Worm (Caenorhabditis elegans): ENCODE data around the gene fat-4.

ce11 chrIV:9770798-9771197 is 28.4 kb upstream of the fat-4 start:
- TF ChIP-seq daf-12 (tag; optimal IDR thresholded peaks at IDR 0.05) (no peak), nhr-25 (tag; optimal IDR thresholded peaks at IDR 0.05) (no peak), fos-1 (tag; optimal IDR thresholded peaks at IDR 0.05) (no peak), nhr-77 (tag; optimal IDR thresholded peaks at IDR 0.05) (no peak), aly-2 (tag; optimal IDR thresholded peaks at IDR 0.05) (no peak), ztf-11 (tag; optimal IDR thresholded peaks at IDR 0.05) (no peak), pha-4 (tag; optimal IDR thresholded peaks at IDR 0.05) (no peak)
